Fruit fly (Drosophila melanogaster): ENCODE results near the gene CG32536.

DNA sequence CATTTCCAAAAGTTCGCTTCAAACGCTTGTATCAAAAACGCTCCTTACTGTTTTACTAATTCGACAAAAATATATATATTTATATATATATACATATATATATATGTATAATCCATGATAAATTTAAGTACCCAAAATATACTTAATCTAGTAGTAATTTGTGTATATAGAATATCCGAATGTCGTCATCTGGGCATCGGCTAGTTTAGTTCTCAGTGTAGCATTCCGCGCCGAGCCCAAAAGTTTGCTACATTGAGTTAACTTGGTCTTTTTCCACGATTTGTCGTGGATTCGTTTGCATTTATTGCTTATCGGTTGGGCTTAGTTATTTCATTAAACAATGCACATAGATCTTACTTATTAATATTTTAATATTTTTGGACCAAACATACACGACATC lies 4.6 kb upstream of the CG32536 start:
- no peak for TF ChIP-seq CG7045 (GFP tag; optimal IDR thresholded peaks at IDR 0.05)
- no peak for TF ChIP-seq cic (GFP tag; optimal IDR thresholded peaks at IDR 0.05)
- TF ChIP-seq pad (GFP tag; optimal IDR thresholded peaks at IDR 0.05), result no peak
- TF ChIP-seq CG1620 (GFP tag; optimal IDR thresholded peaks at IDR 0.05), result no peak
- TF ChIP-seq ovo (GFP tag; optimal IDR thresholded peaks at IDR 0.05), result no peak
- no peak for TF ChIP-seq CG5204 (GFP tag; optimal IDR thresholded peaks at IDR 0.05)

Data from whole organism, adult.